Fruit fly (Drosophila melanogaster) whole organism, embryonic: ENCODE measurements around the gene Cand1.

ENCODE experiments used
- BEAF-32 ChIP-seq: fragments of 200-800 bp; sonication (Bioruptor generic); optimal IDR thresholded peaks from 3 replicates; lab custom pipeline; 2017; ENCODE audit warnings: missing biosample characterization, missing genetic modification characterization, mild to moderate bottlenecking, moderate library complexity, missing genetic modification reagents
- Bdp1 ChIP-seq: fragments of 200-800 bp; sonication (Bioruptor generic); optimal IDR thresholded peaks from 3 replicates; lab custom pipeline; 2016; ENCODE audit warnings: missing biosample characterization, missing genetic modification characterization
- Bgb ChIP-seq: fragments of 200-800 bp; sonication (Bioruptor generic); IDR thresholded peaks from 2 replicates; pipeline ENCODE4 v1.3.6; 2022; ENCODE audit warnings: missing biosample characterization, missing genetic modification characterization; ENCODE audit not compliant: partially characterized antibody
- C15 ChIP-seq: fragments of 200-800 bp; sonication (Bioruptor generic); IDR thresholded peaks from 3 replicates; pipeline ENCODE4 v1.3.6; 2022; ENCODE audit warnings: missing biosample characterization, missing genetic modification characterization
- CG11695 ChIP-seq: fragments of 200-800 bp; sonication (Bioruptor generic); IDR thresholded peaks from 3 replicates; pipeline ENCODE4 v1.3.6; 2022; ENCODE audit warnings: missing biosample characterization, missing genetic modification characterization
- CG12769 ChIP-seq: fragments of 200-800 bp; sonication (Bioruptor generic); optimal IDR thresholded peaks from 2 replicates; lab custom pipeline; 2019; ENCODE audit warnings: missing biosample characterization, mild to moderate bottlenecking, missing genetic modification characterization, moderate library complexity
- CG14014 ChIP-seq: fragments of 200-800 bp; sonication (Bioruptor generic); IDR thresholded peaks from 2 replicates; pipeline ENCODE4 v1.3.6; 2022; ENCODE audit warnings: missing biosample characterization, missing genetic modification characterization
- CG1647 ChIP-seq: fragments of 200-800 bp; sonication (Bioruptor generic); optimal IDR thresholded peaks from 3 replicates; lab custom pipeline; 2016; ENCODE audit warnings: missing biosample characterization, missing genetic modification characterization
- CG17328 ChIP-seq: fragments of 200-800 bp; sonication (Bioruptor generic); IDR thresholded peaks from 2 replicates; pipeline ENCODE4 v1.3.6; 2022; ENCODE audit warnings: missing biosample characterization, missing genetic modification characterization
- CG17568 ChIP-seq: fragments of 200-800 bp; sonication (Bioruptor generic); optimal IDR thresholded peaks from 2 replicates; lab custom pipeline; 2018; ENCODE audit warnings: missing biosample characterization, mild to moderate bottlenecking, missing genetic modification characterization, moderate library complexity
- CG2875 ChIP-seq: fragments of 200-800 bp; sonication (Bioruptor generic); optimal IDR thresholded peaks from 2 replicates; lab custom pipeline; 2017; ENCODE audit warnings: missing biosample characterization, mild to moderate bottlenecking, missing genetic modification characterization, missing genetic modification reagents
- CG30020 ChIP-seq: fragments of 200-800 bp; optimal IDR thresholded peaks from 2 replicates; lab custom pipeline; 2019; ENCODE audit warnings: missing biosample characterization, mild to moderate bottlenecking, missing genetic modification characterization, moderate library complexity
- CG3163 ChIP-seq: fragments of 200-800 bp; sonication (Bioruptor generic); optimal IDR thresholded peaks from 3 replicates; lab custom pipeline; 2016; ENCODE audit warnings: missing biosample characterization, missing genetic modification characterization
- CG4360 ChIP-seq: fragments of 200-800 bp; sonication (Bioruptor generic); IDR thresholded peaks from 2 replicates; pipeline ENCODE4 v1.3.6; 2022; ENCODE audit warnings: missing biosample characterization, missing genetic modification characterization
- CG43689 ChIP-seq: fragments of 200-800 bp; sonication (Bioruptor generic); IDR thresholded peaks from 2 replicates; pipeline ENCODE4 v1.3.6; 2022; ENCODE audit warnings: missing biosample characterization, missing genetic modification characterization
- CG4730 ChIP-seq: fragments of 200-800 bp; sonication (Bioruptor generic); IDR thresholded peaks from 2 replicates; pipeline ENCODE4 v1.3.6; 2022; ENCODE audit warnings: missing biosample characterization, missing genetic modification characterization
- CG6254 ChIP-seq: fragments of 200-800 bp; sonication (Bioruptor generic); optimal IDR thresholded peaks from 3 replicates; lab custom pipeline; 2017; ENCODE audit warnings: mild to moderate bottlenecking, missing biosample characterization, missing genetic modification reagents, missing genetic modification characterization
- CG7786 ChIP-seq: fragments of 200-800 bp; sonication (Bioruptor generic); optimal IDR thresholded peaks from 2 replicates; lab custom pipeline; 2016; ENCODE audit warnings: missing biosample characterization, missing genetic modification characterization
- CG8924 ChIP-seq: fragments of 200-800 bp; optimal IDR thresholded peaks from 3 replicates; lab custom pipeline; 2019; ENCODE audit warnings: missing biosample characterization, mild to moderate bottlenecking, missing genetic modification characterization, moderate library complexity
- D19B ChIP-seq: fragments of 200-800 bp; sonication (Bioruptor generic); optimal IDR thresholded peaks from 2 replicates; lab custom pipeline; 2017; ENCODE audit warnings: missing biosample characterization, mild to moderate bottlenecking, missing genetic modification characterization
- Ets97D ChIP-seq: fragments of 200-800 bp; sonication (Bioruptor generic); optimal IDR thresholded peaks from 3 replicates; lab custom pipeline; 2016; ENCODE audit warnings: missing biosample characterization, missing genetic modification characterization
- HHEX ChIP-seq: fragments of 200-800 bp; sonication (Bioruptor generic); optimal IDR thresholded peaks from 3 replicates; lab custom pipeline; 2017; ENCODE audit warnings: missing biosample characterization, mild to moderate bottlenecking, missing genetic modification characterization, missing genetic modification reagents
- Hey ChIP-seq: fragments of 200-800 bp; sonication (Bioruptor generic); optimal IDR thresholded peaks from 3 replicates; lab custom pipeline; 2018; ENCODE audit warnings: missing biosample characterization, mild to moderate bottlenecking, missing genetic modification characterization
- Kr ChIP-seq: fragments of 200-800 bp; sonication (Bioruptor generic); optimal IDR thresholded peaks from 2 replicates; lab custom pipeline; 2017; ENCODE audit warnings: missing biosample characterization, mild to moderate bottlenecking, missing genetic modification characterization
- Lhr ChIP-seq: fragments of 200-800 bp; sonication (Bioruptor generic); optimal IDR thresholded peaks from 3 replicates; lab custom pipeline; 2017; ENCODE audit warnings: mild to moderate bottlenecking, missing biosample characterization, missing genetic modification reagents, missing genetic modification characterization
- MTF-1 ChIP-seq: fragments of 200-800 bp; sonication (Bioruptor generic); optimal IDR thresholded peaks from 2 replicates; lab custom pipeline; 2018; ENCODE audit warnings: missing biosample characterization, mild to moderate bottlenecking, missing genetic modification characterization, borderline replicate concordance
- Max ChIP-seq: fragments of 200-800 bp; sonication (Bioruptor generic); optimal IDR thresholded peaks from 2 replicates; lab custom pipeline; 2016; ENCODE audit warnings: missing biosample characterization, mild to moderate bottlenecking, missing genetic modification characterization
- Sry-δ ChIP-seq: fragments of 200-800 bp; sonication (Bioruptor generic); optimal IDR thresholded peaks from 2 replicates; lab custom pipeline; 2016; ENCODE audit warnings: missing biosample characterization, missing genetic modification characterization
- chif ChIP-seq, 2 experiments: fragments of 200-800 bp; sonication (Bioruptor generic); optimal IDR thresholded peaks; 3 replicates each; lab custom pipeline; 2016; ENCODE audit warnings: missing biosample characterization in 2 of 2, missing genetic modification characterization in 2 of 2
- disco-r ChIP-seq: fragments of 200-800 bp; sonication (Bioruptor generic); optimal IDR thresholded peaks from 2 replicates; lab custom pipeline; 2016; ENCODE audit warnings: missing biosample characterization, missing genetic modification characterization
- ems ChIP-seq: fragments of 200-800 bp; sonication (Bioruptor generic); optimal IDR thresholded peaks from 3 replicates; lab custom pipeline; 2016; ENCODE audit warnings: missing biosample characterization, missing genetic modification characterization
- ewg ChIP-seq: fragments of 200-800 bp; sonication (Bioruptor generic); optimal IDR thresholded peaks from 3 replicates; lab custom pipeline; 2017; ENCODE audit warnings: mild to moderate bottlenecking, missing biosample characterization, missing genetic modification reagents, missing genetic modification characterization
- gce ChIP-seq: fragments of 200-800 bp; sonication (Bioruptor generic); IDR thresholded peaks from 3 replicates; pipeline ENCODE4 v1.3.6; 2022; ENCODE audit warnings: missing biosample characterization, missing genetic modification characterization
- gfzf ChIP-seq: fragments of 200-800 bp; sonication (Bioruptor generic); optimal IDR thresholded peaks from 2 replicates; lab custom pipeline; 2016; ENCODE audit warnings: missing biosample characterization, mild to moderate bottlenecking, missing genetic modification characterization, moderate library complexity
- gro ChIP-seq: fragments of 200-800 bp; sonication (Bioruptor generic); optimal IDR thresholded peaks from 2 replicates; lab custom pipeline; 2016; ENCODE audit warnings: missing biosample characterization, missing genetic modification characterization
- lilli ChIP-seq: fragments of 200-800 bp; sonication (Bioruptor generic); optimal IDR thresholded peaks from 3 replicates; lab custom pipeline; 2016; ENCODE audit warnings: missing biosample characterization, missing genetic modification characterization
- maf-S ChIP-seq: fragments of 200-800 bp; sonication (Bioruptor generic); optimal IDR thresholded peaks from 2 replicates; lab custom pipeline; 2016; ENCODE audit warnings: missing biosample characterization, missing genetic modification characterization
- mam ChIP-seq: fragments of 200-800 bp; sonication (Bioruptor generic); optimal IDR thresholded peaks from 3 replicates; lab custom pipeline; 2016; ENCODE audit warnings: missing biosample characterization, missing genetic modification characterization
- oc ChIP-seq: fragments of 200-800 bp; sonication (Bioruptor generic); optimal IDR thresholded peaks from 2 replicates; lab custom pipeline; 2018; ENCODE audit warnings: missing biosample characterization, mild to moderate bottlenecking, missing genetic modification characterization, moderate library complexity
- row ChIP-seq: fragments of 200-800 bp; sonication (Bioruptor generic); IDR thresholded peaks from 3 replicates; pipeline ENCODE4 v1.3.6; 2022; ENCODE audit warnings: missing biosample characterization, missing genetic modification characterization
- sd ChIP-seq: fragments of 200-800 bp; sonication (Bioruptor generic); optimal IDR thresholded peaks from 3 replicates; lab custom pipeline; 2018; ENCODE audit warnings: missing biosample characterization, mild to moderate bottlenecking, missing genetic modification characterization, moderate library complexity
- seq ChIP-seq: fragments of 200-800 bp; sonication (Bioruptor generic); IDR thresholded peaks from 2 replicates; pipeline ENCODE4 v1.3.6; 2022; ENCODE audit warnings: missing biosample characterization, missing genetic modification characterization
- slbo ChIP-seq: fragments of 200-800 bp; sonication (Bioruptor generic); IDR thresholded peaks from 2 replicates; pipeline ENCODE4 v1.3.6; 2022; ENCODE audit warnings: missing biosample characterization, missing genetic modification characterization
- sr ChIP-seq: fragments of 200-800 bp; sonication (Bioruptor generic); IDR thresholded peaks from 3 replicates; pipeline ENCODE4 v1.3.6; 2022; ENCODE audit warnings: missing biosample characterization, missing genetic modification characterization
- stc ChIP-seq: fragments of 200-800 bp; sonication (Bioruptor generic); IDR thresholded peaks from 2 replicates; pipeline ENCODE4 v1.3.6; 2022; ENCODE audit warnings: missing biosample characterization, missing genetic modification characterization
- tin ChIP-seq: fragments of 200-800 bp; sonication (Bioruptor generic); optimal IDR thresholded peaks from 3 replicates; lab custom pipeline; 2016; ENCODE audit warnings: missing biosample characterization, missing genetic modification characterization
- trem ChIP-seq: fragments of 200-800 bp; optimal IDR thresholded peaks from 3 replicates; lab custom pipeline; 2019; ENCODE audit warnings: missing biosample characterization, mild to moderate bottlenecking, missing genetic modification characterization, moderate library complexity
- unpg ChIP-seq: fragments of 200-800 bp; sonication (Bioruptor generic); optimal IDR thresholded peaks from 3 replicates; lab custom pipeline; 2018; ENCODE audit warnings: missing biosample characterization, mild to moderate bottlenecking, missing genetic modification characterization, moderate library complexity
- wdn ChIP-seq: fragments of 200-800 bp; sonication (Bioruptor generic); IDR thresholded peaks from 2 replicates; pipeline ENCODE4 v1.3.6; 2022; ENCODE audit warnings: missing biosample characterization, missing genetic modification characterization
- wor ChIP-seq: fragments of 200-800 bp; sonication (Bioruptor generic); IDR thresholded peaks from 2 replicates; pipeline ENCODE4 v1.3.6; 2022; ENCODE audit warnings: missing biosample characterization, missing genetic modification characterization
- zf30C ChIP-seq: fragments of 200-800 bp; sonication (Bioruptor generic); optimal IDR thresholded peaks from 3 replicates; lab custom pipeline; 2018; ENCODE audit warnings: missing biosample characterization, mild to moderate bottlenecking, missing genetic modification characterization

The Cand1 gene

dm6 chr2L:10373605-10374269, 11.2 kb upstream of the Cand1 start, which contains the start of gene rho-5:
Gene rho-5 (minus strand): TSS chr2L:10373900.
- TF ChIP-seq CG4360 (GFP tag; lab: Robert Waterston, UW) (no peak), maf-S (no peak), slbo (GFP tag; lab: Robert Waterston, UW) (peak; percentile 34; the same call in 1 of the 2 replicates), tin (no peak), CG11695 (no peak), CG17328 (0 out of 2 replicates have a peak, but pooled peaks have one; percentile 28), unpg (GFP tag; lab: Kevin White, UChicago) (no peak), zf30C (GFP tag; lab: Kevin White, UChicago) (no peak), Hey (tag; lab: Kevin White, UChicago) (no peak), CG14014 (GFP tag; lab: Robert Waterston, UW) (no peak), wor (no peak), ewg (peak; percentile 97), sd (no peak), CG2875 (GFP tag; lab: Kevin White, UChicago) (no peak), ems (GFP tag; lab: Kevin White, UChicago) (no peak), trem (tag; lab: Kevin White, UChicago) (no peak), stc (GFP tag; lab: Robert Waterston, UW) (no peak), gfzf (GFP tag; lab: Kevin White, UChicago) (no peak), CG4730 (no peak), Ets97D (GFP tag; lab: Kevin White, UChicago) (no peak), CG43689 (GFP tag; lab: Robert Waterston, UW) (no peak), Bgb (GFP tag; lab: Robert Waterston, UW) (no peak), oc (tag; lab: Kevin White, UChicago) (no peak), Sry-δ (GFP tag; lab: Kevin White, UChicago) (peak; percentile 40), sr (GFP tag; lab: Robert Waterston, UW) (no peak), row (peak; percentile 60), BEAF-32 (GFP tag; lab: Kevin White, UChicago) (peak; percentile 8), gce (GFP tag; lab: Robert Waterston, UW) (no peak), gro (GFP tag; lab: Kevin White, UChicago) (peak; percentile 6), lilli (GFP tag; lab: Kevin White, UChicago) (peak; percentile 15), chif (GFP tag; optimal IDR thresholded peaks at IDR 0.05; lab: Kevin White, UChicago) (no peak), CG7786 (no peak), CG8924 (no peak), CG12769 (no peak), CG30020 (peak; percentile 13), MTF-1 (GFP tag; lab: Kevin White, UChicago) (no peak), HHEX (GFP tag; lab: Kevin White, UChicago) (no peak), mam (GFP tag; lab: Kevin White, UChicago) (peak; percentile 5), CG3163 (no peak), C15 (GFP tag; lab: Robert Waterston, UW) (no peak), Lhr (GFP tag; lab: Kevin White, UChicago) (no peak), CG6254 (GFP tag; lab: Kevin White, UChicago) (no peak), Max (no peak), Kr (GFP tag; lab: Kevin White, UChicago) (no peak), wdn (GFP tag; lab: Robert Waterston, UW) (no peak), CG17568 (GFP tag; lab: Kevin White, UChicago) (no peak), seq (GFP tag; lab: Robert Waterston, UW) (no peak), disco-r (GFP tag; lab: Kevin White, UChicago) (no peak), CG1647 (GFP tag; lab: Kevin White, UChicago) (no peak), Bdp1 (GFP tag; lab: Kevin White, UChicago) (no peak), D19B (peak; percentile 65)
